Fruit fly (Drosophila melanogaster) whole organism, embryonic: ENCODE data around the gene CG14958.

Experiments used
- Aef1 ChIP-seq: fragments of 200-800 bp; sonication (Bioruptor generic); IDR thresholded peaks from 3 replicates; pipeline ENCODE4 v1.3.6; 2022; ENCODE audit warnings: missing biosample characterization, missing genetic modification characterization
- Asciz ChIP-seq: fragments of 200-800 bp; sonication (Bioruptor generic); optimal IDR thresholded peaks from 2 replicates; lab custom pipeline; 2017; ENCODE audit warnings: missing biosample characterization, mild to moderate bottlenecking, missing genetic modification characterization, missing genetic modification reagents
- Atf3 ChIP-seq: fragments of 200-800 bp; sonication (Bioruptor generic); optimal IDR thresholded peaks from 3 replicates; lab custom pipeline; 2016; ENCODE audit warnings: missing biosample characterization, missing genetic modification characterization
- BEAF-32 ChIP-seq: fragments of 200-800 bp; sonication (Bioruptor generic); optimal IDR thresholded peaks from 3 replicates; lab custom pipeline; 2017; ENCODE audit warnings: missing biosample characterization, missing genetic modification characterization, mild to moderate bottlenecking, moderate library complexity, missing genetic modification reagents
- CG1024 ChIP-seq: fragments of 200-800 bp; sonication (Bioruptor generic); IDR thresholded peaks from 2 replicates; pipeline ENCODE4 v1.3.6; 2022; ENCODE audit warnings: missing biosample characterization, missing genetic modification characterization
- CG10366 ChIP-seq: fragments of 200-800 bp; sonication (Bioruptor generic); IDR thresholded peaks from 2 replicates; pipeline ENCODE4 v1.3.6; 2022; ENCODE audit warnings: missing biosample characterization, missing genetic modification characterization
- CG12769 ChIP-seq: fragments of 200-800 bp; sonication (Bioruptor generic); optimal IDR thresholded peaks from 2 replicates; lab custom pipeline; 2019; ENCODE audit warnings: missing biosample characterization, mild to moderate bottlenecking, missing genetic modification characterization, moderate library complexity
- CG15269 ChIP-seq: fragments of 200-800 bp; sonication (Bioruptor generic); optimal IDR thresholded peaks from 2 replicates; lab custom pipeline; 2018; ENCODE audit warnings: missing biosample characterization, mild to moderate bottlenecking, missing genetic modification characterization, moderate library complexity
- CG1647 ChIP-seq: fragments of 200-800 bp; sonication (Bioruptor generic); optimal IDR thresholded peaks from 3 replicates; lab custom pipeline; 2016; ENCODE audit warnings: missing biosample characterization, missing genetic modification characterization
- CG16779 ChIP-seq: fragments of 200-800 bp; sonication (Bioruptor generic); IDR thresholded peaks from 2 replicates; pipeline ENCODE4 v1.3.6; 2022; ENCODE audit warnings: missing biosample characterization, missing genetic modification characterization
- CG16813 ChIP-seq: fragments of 200-800 bp; sonication (Bioruptor generic); IDR thresholded peaks from 3 replicates; pipeline ENCODE4 v1.3.6; 2022; ENCODE audit warnings: missing biosample characterization, missing genetic modification characterization; ENCODE audit not compliant: partially characterized antibody
- CG32767 ChIP-seq: fragments of 200-800 bp; sonication (Bioruptor generic); IDR thresholded peaks from 2 replicates; pipeline ENCODE4 v1.3.6; 2022; ENCODE audit warnings: missing biosample characterization, missing genetic modification characterization
- CG6654 ChIP-seq: fragments of 200-800 bp; sonication (Bioruptor generic); optimal IDR thresholded peaks from 2 replicates; lab custom pipeline; 2017; ENCODE audit warnings: missing biosample characterization, mild to moderate bottlenecking, missing genetic modification characterization
- CG7839 ChIP-seq: fragments of 200-800 bp; sonication (Bioruptor generic); optimal IDR thresholded peaks from 3 replicates; lab custom pipeline; 2018; ENCODE audit warnings: missing biosample characterization, mild to moderate bottlenecking, missing genetic modification characterization, moderate library complexity
- CG8388 ChIP-seq: fragments of 200-800 bp; sonication (Bioruptor generic); optimal IDR thresholded peaks from 2 replicates; lab custom pipeline; 2019; ENCODE audit warnings: missing biosample characterization, mild to moderate bottlenecking, missing genetic modification characterization, moderate library complexity
- CG8478 ChIP-seq: fragments of >200 bp; optimal IDR thresholded peaks from 2 replicates; lab custom pipeline; 2018
- CG9797 ChIP-seq: fragments of 200-800 bp; sonication (Bioruptor generic); optimal IDR thresholded peaks from 3 replicates; lab custom pipeline; 2018; ENCODE audit warnings: missing biosample characterization, mild to moderate bottlenecking, missing genetic modification characterization
- CG9932 ChIP-seq: fragments of 200-800 bp; sonication (Bioruptor generic); IDR thresholded peaks from 2 replicates; pipeline ENCODE4 v1.3.6; 2022; ENCODE audit warnings: missing biosample characterization, missing genetic modification characterization
- E2f1 ChIP-seq: fragments of 200-800 bp; sonication (Bioruptor generic); IDR thresholded peaks from 2 replicates; pipeline ENCODE4 v1.3.6; 2022; ENCODE audit warnings: missing biosample characterization, missing genetic modification characterization
- HLH54F ChIP-seq: fragments of 200-800 bp; sonication (Bioruptor generic); optimal IDR thresholded peaks from 3 replicates; lab custom pipeline; 2016; ENCODE audit warnings: missing biosample characterization, missing genetic modification characterization
- HLHmδ ChIP-seq: fragments of 200-800 bp; sonication (Bioruptor generic); optimal IDR thresholded peaks from 2 replicates; lab custom pipeline; 2018; ENCODE audit warnings: missing biosample characterization, mild to moderate bottlenecking, missing genetic modification characterization, moderate library complexity
- HmgZ ChIP-seq: fragments of 200-800 bp; sonication (Bioruptor generic); optimal IDR thresholded peaks from 2 replicates; lab custom pipeline; 2018; ENCODE audit warnings: missing biosample characterization, mild to moderate bottlenecking, missing genetic modification characterization
- Max ChIP-seq: fragments of 200-800 bp; sonication (Bioruptor generic); optimal IDR thresholded peaks from 2 replicates; lab custom pipeline; 2016; ENCODE audit warnings: missing biosample characterization, mild to moderate bottlenecking, missing genetic modification characterization
- Oaz ChIP-seq: fragments of 200-800 bp; sonication (Bioruptor generic); IDR thresholded peaks from 2 replicates; pipeline ENCODE4 v1.3.6; 2022; ENCODE audit warnings: missing biosample characterization, missing genetic modification characterization
- PHDP ChIP-seq: fragments of 200-800 bp; sonication (Bioruptor generic); optimal IDR thresholded peaks from 3 replicates; lab custom pipeline; 2018; ENCODE audit warnings: missing biosample characterization, mild to moderate bottlenecking, missing genetic modification characterization, moderate library complexity
- Ssrp ChIP-seq: fragments of 200-800 bp; sonication (Bioruptor generic); optimal IDR thresholded peaks from 2 replicates; lab custom pipeline; 2018; ENCODE audit warnings: missing biosample characterization, mild to moderate bottlenecking, missing genetic modification characterization, moderate library complexity
- Xbp1 ChIP-seq: fragments of 200-800 bp; sonication (Bioruptor generic); optimal IDR thresholded peaks from 3 replicates; lab custom pipeline; 2016; ENCODE audit warnings: missing biosample characterization, mild to moderate bottlenecking, missing genetic modification characterization
- YL-1 ChIP-seq: fragments of 200-800 bp; sonication (Bioruptor generic); optimal IDR thresholded peaks from 3 replicates; lab custom pipeline; 2017; ENCODE audit warnings: missing biosample characterization, mild to moderate bottlenecking, missing genetic modification characterization
- bsh ChIP-seq, 2 experiments: fragments of 200-800 bp; sonication (Bioruptor generic); optimal IDR thresholded peaks; 2 replicates each; lab custom pipeline; 2017 to 2018; ENCODE audit warnings: mild to moderate bottlenecking in 2 of 2, missing biosample characterization in 2 of 2, missing genetic modification characterization in 2 of 2, moderate library complexity in 1 of 2
- dati ChIP-seq: fragments of 200-800 bp; sonication (Bioruptor generic); IDR thresholded peaks from 2 replicates; pipeline ENCODE4 v1.3.6; 2022; ENCODE audit warnings: missing biosample characterization, missing genetic modification characterization
- dimm ChIP-seq: fragments of 200-800 bp; sonication (Bioruptor generic); IDR thresholded peaks from 2 replicates; pipeline ENCODE4 v1.3.6; 2022; ENCODE audit warnings: missing biosample characterization, missing genetic modification characterization
- ewg ChIP-seq: fragments of 200-800 bp; sonication (Bioruptor generic); optimal IDR thresholded peaks from 3 replicates; lab custom pipeline; 2017; ENCODE audit warnings: mild to moderate bottlenecking, missing biosample characterization, missing genetic modification reagents, missing genetic modification characterization
- exex ChIP-seq: fragments of 200-800 bp; sonication (Bioruptor generic); optimal IDR thresholded peaks from 4 replicates; lab custom pipeline; 2018; ENCODE audit warnings: missing biosample characterization, mild to moderate bottlenecking, missing genetic modification characterization, moderate library complexity
- gcm ChIP-seq: fragments of 200-800 bp; sonication (Bioruptor generic); optimal IDR thresholded peaks from 2 replicates; lab custom pipeline; 2019; ENCODE audit warnings: missing biosample characterization, mild to moderate bottlenecking, missing genetic modification characterization, moderate library complexity
- gro ChIP-seq: fragments of 200-800 bp; sonication (Bioruptor generic); optimal IDR thresholded peaks from 2 replicates; lab custom pipeline; 2016; ENCODE audit warnings: missing biosample characterization, missing genetic modification characterization
- ham ChIP-seq: fragments of 200-800 bp; sonication (Bioruptor generic); IDR thresholded peaks from 2 replicates; pipeline ENCODE4 v1.3.6; 2022; ENCODE audit warnings: missing biosample characterization, missing genetic modification characterization
- jing ChIP-seq: fragments of 200-800 bp; sonication (Bioruptor generic); optimal IDR thresholded peaks from 2 replicates; lab custom pipeline; 2018; ENCODE audit warnings: missing biosample characterization, mild to moderate bottlenecking, missing genetic modification characterization
- mam ChIP-seq: fragments of 200-800 bp; sonication (Bioruptor generic); optimal IDR thresholded peaks from 3 replicates; lab custom pipeline; 2016; ENCODE audit warnings: missing biosample characterization, missing genetic modification characterization
- mld ChIP-seq: fragments of 200-800 bp; sonication (Bioruptor generic); IDR thresholded peaks from 3 replicates; pipeline ENCODE4 v1.3.6; 2022; ENCODE audit warnings: missing biosample characterization, missing genetic modification characterization; ENCODE audit not compliant: partially characterized antibody
- onecut ChIP-seq: fragments of 200-800 bp; sonication (Bioruptor generic); IDR thresholded peaks from 2 replicates; pipeline ENCODE4 v1.3.6; 2022; ENCODE audit warnings: missing biosample characterization, missing genetic modification characterization
- pan ChIP-seq, 4 experiments: fragments of >200 bp in 3 of 4; fragments of 200-800 bp in 1 of 4; sonication (Bioruptor generic) in 1 of 4; optimal IDR thresholded peaks in 3 of 4; IDR thresholded peaks in 1 of 4; 2 replicates each; pipeline versions ENCODE4 v1.3.6 to Lab custom; 2017 to 2022; ENCODE audit warnings: missing biosample characterization in 2 of 4, missing genetic modification characterization in 2 of 4, mixed read lengths in 1 of 4
- pita ChIP-seq: fragments of 200-800 bp; sonication (Bioruptor generic); optimal IDR thresholded peaks from 2 replicates; lab custom pipeline; 2017; ENCODE audit warnings: missing biosample characterization, mild to moderate bottlenecking, missing genetic modification characterization
- ro ChIP-seq: fragments of 200-800 bp; sonication (Bioruptor generic); IDR thresholded peaks from 2 replicates; pipeline ENCODE4 v1.3.6; 2022; ENCODE audit warnings: missing biosample characterization, missing genetic modification characterization
- sna ChIP-seq: fragments of 200-800 bp; sonication (Bioruptor generic); IDR thresholded peaks from 2 replicates; pipeline ENCODE4 v1.3.6; 2022; ENCODE audit warnings: missing biosample characterization, missing genetic modification characterization; ENCODE audit not compliant: partially characterized antibody
- so ChIP-seq: fragments of 200-800 bp; sonication (Bioruptor generic); IDR thresholded peaks from 3 replicates; pipeline ENCODE4 v1.3.6; 2022; ENCODE audit warnings: missing biosample characterization, missing genetic modification characterization
- ssp ChIP-seq: fragments of 200-800 bp; sonication (Bioruptor generic); IDR thresholded peaks from 2 replicates; pipeline ENCODE4 v1.3.6; 2022; ENCODE audit warnings: missing biosample characterization, missing genetic modification characterization
- wor ChIP-seq: fragments of 200-800 bp; sonication (Bioruptor generic); IDR thresholded peaks from 2 replicates; pipeline ENCODE4 v1.3.6; 2022; ENCODE audit warnings: missing biosample characterization, missing genetic modification characterization

CG14958 gene

DNA sequence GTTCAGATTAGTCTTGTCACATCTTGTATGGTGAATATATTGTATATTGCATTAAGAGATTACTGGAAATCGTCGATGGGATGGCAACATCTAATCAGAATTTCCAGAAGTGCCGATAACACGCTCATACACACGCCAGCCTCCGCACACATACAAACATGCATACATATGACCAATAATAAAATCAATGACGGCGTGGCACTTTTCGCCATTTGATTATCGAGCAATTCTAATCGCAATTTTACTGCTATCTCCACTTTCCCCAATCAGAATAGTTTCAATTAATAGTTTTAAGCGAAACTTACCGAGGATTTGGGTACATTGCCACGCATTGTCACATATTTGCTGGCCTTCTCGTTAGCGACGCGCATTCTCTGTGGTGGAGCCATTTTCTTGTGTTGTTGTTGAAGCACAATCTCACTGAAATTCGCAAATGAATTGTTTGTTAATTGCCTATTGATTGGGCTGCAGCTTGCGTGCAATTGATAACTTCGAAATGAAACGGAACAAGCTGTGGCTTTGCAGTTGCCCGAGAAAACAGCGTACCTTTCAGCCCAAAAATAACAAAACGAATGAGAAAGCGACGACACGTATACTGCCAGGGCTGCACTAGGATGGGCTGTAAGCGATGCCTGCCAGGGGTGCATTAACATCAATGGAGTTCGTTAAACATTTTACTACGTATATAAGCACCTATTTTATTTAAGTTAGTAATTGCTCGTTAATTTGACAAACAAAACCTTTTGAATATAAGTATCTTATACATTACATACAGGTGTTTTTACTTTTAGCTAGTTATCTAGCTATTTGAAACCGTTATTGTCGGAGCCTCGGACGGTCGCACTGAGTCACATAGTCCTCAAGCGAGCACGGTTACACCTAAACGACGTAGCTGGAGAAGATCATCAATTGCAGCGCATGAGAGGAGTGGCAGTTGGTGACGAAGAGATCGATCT, 8.9 kb downstream of the CG14958 start, which contains the start of the genes CG32276 and gry (continued):
- peak; percentile 63 for TF ChIP-seq Atf3 (GFP tag; lab: Kevin White, UChicago)
- no peak for TF ChIP-seq sna (GFP tag; lab: Robert Waterston, UW)
- TF ChIP-seq CG9797 (GFP tag; lab: Kevin White, UChicago), result peak; percentile 96
- peak; percentile 85 for TF ChIP-seq HLH54F (GFP tag; lab: Kevin White, UChicago)
- peak; percentile 50; the same call in 2 of the 3 replicates for TF ChIP-seq CG16813 (GFP tag; lab: Robert Waterston, UW)
- peak; percentile 96 for TF ChIP-seq Xbp1 (GFP tag; lab: Kevin White, UChicago)
- peak; percentile 60 for TF ChIP-seq Oaz (GFP tag; lab: Robert Waterston, UW)
- peak; percentile 79 for TF ChIP-seq mam (GFP tag; lab: Kevin White, UChicago)
- TF ChIP-seq Asciz, result no peak
- TF ChIP-seq gcm, result no peak
- 0 out of 2 replicates have a peak, but pooled peaks have one; percentile 16 for TF ChIP-seq ro
- TF ChIP-seq ham (GFP tag; lab: Robert Waterston, UW), result no peak
- peak in 1 of 2 experiments; percentile 66 for TF ChIP-seq bsh (GFP tag; optimal IDR thresholded peaks at IDR 0.05; lab: Kevin White, UChicago)
- TF ChIP-seq HmgZ (tag; lab: Kevin White, UChicago), result peak; percentile 93
- peak; percentile 88 for TF ChIP-seq CG9932 (GFP tag; lab: Robert Waterston, UW)
- TF ChIP-seq pita (GFP tag; lab: Kevin White, UChicago), result no peak
- TF ChIP-seq E2f1, result peak; percentile 53
- TF ChIP-seq CG16779 (GFP tag; lab: Robert Waterston, UW), result no peak
- no peak for TF ChIP-seq CG12769 (tag; lab: Kevin White, UChicago)
- peak; percentile 88 for TF ChIP-seq Max (GFP tag; lab: Kevin White, UChicago)
- peak; percentile 59 for TF ChIP-seq wor
- TF ChIP-seq ssp (GFP tag; lab: Robert Waterston, UW), result peak; percentile 46
- no peak for TF ChIP-seq CG6654 (GFP tag; lab: Kevin White, UChicago)
- peak; percentile 79 for TF ChIP-seq CG1647 (GFP tag; lab: Kevin White, UChicago)
- TF ChIP-seq Aef1 (GFP tag; lab: Robert Waterston, UW), result peak; percentile 70
- TF ChIP-seq dimm (GFP tag; lab: Robert Waterston, UW), result no peak
- TF ChIP-seq gro, result no peak
- no peak for TF ChIP-seq so (GFP tag; lab: Robert Waterston, UW)
- TF ChIP-seq pan (optimal IDR thresholded peaks at IDR 0.05; lab: Kevin White, UChicago), result no peak
- peak in 1 of 2 experiments; percentile 29 for TF ChIP-seq pan (GFP tag; optimal IDR thresholded peaks at IDR 0.05 in 1 of 2, IDR thresholded peaks at IDR 0.05 in 1 of 2)
- peak; percentile 50 for TF ChIP-seq HLHmδ (GFP tag; lab: Kevin White, UChicago)
- TF ChIP-seq CG8388 (GFP tag; lab: Kevin White, UChicago), result peak; percentile 60
- TF ChIP-seq CG1024 (GFP tag; lab: Robert Waterston, UW), result peak; percentile 46; the same call in 1 of the 2 replicates
- TF ChIP-seq CG10366 (GFP tag; lab: Robert Waterston, UW), result peak; percentile 64
- peak; percentile 48; the same call in 1 of the 2 replicates for TF ChIP-seq dati
- TF ChIP-seq ewg (GFP tag; lab: Kevin White, UChicago), result peak; percentile 72
- TF ChIP-seq BEAF-32 (GFP tag; lab: Kevin White, UChicago), result peak; percentile 67
- TF ChIP-seq CG7839 (tag; lab: Kevin White, UChicago), result no peak
- TF ChIP-seq CG8478 (lab: Kevin White, UChicago), result no peak
- no peak for TF ChIP-seq PHDP (tag; lab: Kevin White, UChicago)
- TF ChIP-seq mld (GFP tag; lab: Robert Waterston, UW), result no peak
- peak; percentile 64 for TF ChIP-seq CG32767 (GFP tag; lab: Robert Waterston, UW)
- peak; percentile 93 for TF ChIP-seq YL-1 (GFP tag; lab: Kevin White, UChicago)
- TF ChIP-seq Ssrp (tag; lab: Kevin White, UChicago), result peak; percentile 55
- TF ChIP-seq onecut (GFP tag; lab: Robert Waterston, UW), result peak; percentile 30
- TF ChIP-seq exex (tag; lab: Kevin White, UChicago), result peak; percentile 42
- TF ChIP-seq jing (GFP tag; lab: Kevin White, UChicago), result no peak
- no peak for TF ChIP-seq CG15269 (tag; lab: Kevin White, UChicago)
